Worm (Caenorhabditis elegans): ENCODE results near the gene R09E10.6.

DNA sequence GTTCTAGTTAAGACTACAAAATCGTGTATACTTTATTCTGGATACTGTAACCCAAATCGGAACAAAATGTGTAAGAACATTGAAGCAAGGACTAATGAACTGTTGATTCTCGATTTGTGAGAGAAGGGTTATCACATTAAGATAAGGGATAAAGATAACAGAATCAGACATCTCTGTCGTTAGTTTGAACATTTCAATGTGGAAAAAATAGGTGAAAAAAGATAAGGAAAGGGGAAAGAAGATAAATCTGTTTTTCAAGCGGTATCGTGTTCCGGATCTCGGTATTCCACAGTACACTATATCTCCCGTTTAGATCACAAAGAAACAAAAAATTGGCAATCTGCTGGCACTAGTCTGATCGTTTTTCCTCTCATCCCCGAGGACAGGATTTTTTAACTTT, 32.9 kb downstream of the R09E10.6 start:
- TF ChIP-seq W03F9.2 (tag; optimal IDR thresholded peaks at IDR 0.05) (no peak), him-1 (tag; optimal IDR thresholded peaks at IDR 0.05) (no peak)
